Worm (Caenorhabditis elegans): ENCODE data around the gene F02H6.6.

- no peak for TF ChIP-seq nhr-237 (tag; optimal IDR thresholded peaks at IDR 0.05)
- TF ChIP-seq nhr-77 (tag; optimal IDR thresholded peaks at IDR 0.05): no peak
- TF ChIP-seq snpc-4 (tag; optimal IDR thresholded peaks at IDR 0.05): no peak
- TF ChIP-seq unc-130 (GFP tag; optimal IDR thresholded peaks at IDR 0.05): no peak
- TF ChIP-seq Y5F2A.4 (GFP tag; optimal IDR thresholded peaks at IDR 0.05): no peak
- no peak for TF ChIP-seq zfp-2 (tag; optimal IDR thresholded peaks at IDR 0.05)
These were observed at the start of gene F02H6.6 for ce11 chrIV:14230799-14231198.
